Worm (Caenorhabditis elegans) whole organism, young adult: ENCODE measurements around the gene F28A10.7.

Source experiments
- F55B11.4 ChIP-seq: sonication (generic microtip); optimal IDR thresholded peaks from 2 replicates; lab custom pipeline; 2016; ENCODE audit warnings: missing compliant biosample characterization, missing genetic modification characterization, borderline replicate concordance; ENCODE audit not compliant: insufficient read depth
- K12H6.12 ChIP-seq: fragments of 200-800 bp; sonication (Bioruptor generic); optimal IDR thresholded peaks from 2 replicates; lab custom pipeline; 2018; ENCODE audit warnings: mild to moderate bottlenecking, missing genetic modification characterization, missing compliant biosample characterization
- T26A5.8 ChIP-seq: sonication (generic microtip); optimal IDR thresholded peaks from 2 replicates; lab custom pipeline; 2016; ENCODE audit warnings: missing genetic modification characterization, missing compliant biosample characterization
- cebp-2 ChIP-seq: fragments of 200-800 bp; sonication (Bioruptor generic); IDR thresholded peaks from 2 replicates; pipeline ENCODE4 v1.3.6; 2022; ENCODE audit warnings: missing genetic modification characterization, missing compliant biosample characterization
- hlh-12 ChIP-seq: sonication (generic microtip); optimal IDR thresholded peaks from 2 replicates; lab custom pipeline; 2016; ENCODE audit warnings: missing genetic modification characterization, missing compliant biosample characterization
- hrde-1 ChIP-seq: sonication (generic microtip); optimal IDR thresholded peaks from 2 replicates; lab custom pipeline; 2016; ENCODE audit warnings: missing genetic modification characterization, mild to moderate bottlenecking, missing compliant biosample characterization, moderate library complexity, missing genotype, missing genetic modification reagents, borderline replicate concordance
- let-607 ChIP-seq, 2 experiments: fragments of 200-800 bp in 1 of 2; sonication (Bioruptor generic) in 1 of 2; sonication (generic microtip) in 1 of 2; optimal IDR thresholded peaks; 2 replicates each; lab custom pipeline; 2016 to 2018; ENCODE audit warnings: mild to moderate bottlenecking in 2 of 2, missing compliant biosample characterization in 2 of 2, missing genetic modification characterization in 2 of 2, moderate library complexity in 2 of 2, missing genotype in 1 of 2
- nhr-90 ChIP-seq: sonication (generic microtip); optimal IDR thresholded peaks from 2 replicates; lab custom pipeline; 2016; ENCODE audit warnings: missing genotype, mild to moderate bottlenecking, missing genetic modification characterization, missing compliant biosample characterization
- unc-62 ChIP-seq: fragments of 150-350 bp; optimal IDR thresholded peaks from 2 replicates; lab custom pipeline; 2014; ENCODE audit warnings: missing biosample characterization, missing genetic modification reagents, missing genetic modification characterization

DNA sequence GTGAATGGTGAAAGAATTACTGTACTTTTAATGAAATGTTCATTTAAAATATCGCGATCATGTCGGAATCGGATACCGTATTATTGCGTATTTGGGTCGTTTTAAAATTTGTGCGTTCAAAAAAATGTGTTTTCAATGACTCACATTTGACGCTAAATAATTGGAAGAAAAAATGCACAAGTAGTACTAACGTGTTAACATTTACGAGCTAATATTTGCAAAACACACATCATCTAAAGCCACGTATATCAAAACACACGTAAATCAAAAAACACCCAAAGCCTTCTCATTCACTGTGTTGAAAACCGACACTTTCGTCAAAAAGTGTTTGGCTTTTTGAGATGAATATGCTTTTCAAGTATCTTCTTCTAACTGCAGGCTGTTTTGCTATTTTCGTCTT is 20.0 kb downstream of the F28A10.7 start, which contains the start of gene F28A10.1:
- TF ChIP-seq T26A5.8 (no peak), hrde-1 (tag; lab: Kevin White, UChicago) (no peak), cebp-2 (GFP tag; lab: Robert Waterston, UW) (no peak), unc-62 (no peak), K12H6.12 (tag; lab: Kevin White, UChicago) (no peak), let-607 (tag; optimal IDR thresholded peaks at IDR 0.05; lab: Kevin White, UChicago) (no peak), F55B11.4 (tag; lab: Kevin White, UChicago) (no peak), hlh-12 (tag; lab: Kevin White, UChicago) (no peak), nhr-90 (tag; lab: Kevin White, UChicago) (no peak)
